Worm (Caenorhabditis elegans): ENCODE results near the gene znfx-1.

The znfx-1 gene

ce11 chrII:9250422-9250821 is 37.0 kb downstream of the znfx-1 start, which contains the start of gene T26C5.4:
TSS of gene T26C5.4 (minus strand) at chrII:9250522.
- TF ChIP-seq sem-2 (GFP tag; optimal IDR thresholded peaks at IDR 0.05) = no peak
- no peak for TF ChIP-seq elt-1 (tag; optimal IDR thresholded peaks at IDR 0.05; ENCODE audit: borderline replicate concordance, insufficient read depth)
- no peak for TF ChIP-seq sptf-1 (tag; optimal IDR thresholded peaks at IDR 0.05)
- no peak for TF ChIP-seq ceh-83 (GFP tag; optimal IDR thresholded peaks at IDR 0.05)
- TF ChIP-seq unc-62 (GFP tag; optimal IDR thresholded peaks at IDR 0.05) = no peak
- TF ChIP-seq ceh-39 (tag; optimal IDR thresholded peaks at IDR 0.05) = no peak

- TF ChIP-seq sptf-1 (tag; optimal IDR thresholded peaks at IDR 0.05) = no peak
- TF ChIP-seq nhr-12 (tag; optimal IDR thresholded peaks at IDR 0.05) = no peak
- TF ChIP-seq unc-39 (tag; optimal IDR thresholded peaks at IDR 0.05) = no peak
- no peak for TF ChIP-seq ceh-43 (GFP tag; optimal IDR thresholded peaks at IDR 0.05)
- no peak for TF ChIP-seq blmp-1 (tag; optimal IDR thresholded peaks at IDR 0.05)
- no peak for TF ChIP-seq mep-1 (tag; optimal IDR thresholded peaks at IDR 0.05)
These were observed 38.1 kb downstream of the znfx-1 start for ce11 chrII:9251529-9251928.

ce11 chrII:9254187-9254586 is 40.7 kb downstream of the znfx-1 start, which contains the start of gene nlp-82:
TSS of gene nlp-82 (minus strand) at chrII:9254287.
- TF ChIP-seq zip-8 (tag; optimal IDR thresholded peaks at IDR 0.05) = no peak
- no peak for TF ChIP-seq ceh-39 (tag; optimal IDR thresholded peaks at IDR 0.05)
- TF ChIP-seq cnd-1 (tag; optimal IDR thresholded peaks at IDR 0.05) = no peak
- TF ChIP-seq mab-5 (tag; optimal IDR thresholded peaks at IDR 0.05) = no peak
- no peak for TF ChIP-seq elt-1 (tag; optimal IDR thresholded peaks at IDR 0.05; ENCODE audit: borderline replicate concordance, insufficient read depth)
- TF ChIP-seq sptf-1 (tag; optimal IDR thresholded peaks at IDR 0.05) = no peak
- TF ChIP-seq tbx-8 (GFP tag; optimal IDR thresholded peaks at IDR 0.05) = no peak
- no peak for TF ChIP-seq sem-2 (GFP tag; optimal IDR thresholded peaks at IDR 0.05)
- no peak for TF ChIP-seq nhr-2 (tag; optimal IDR thresholded peaks at IDR 0.05)
- TF ChIP-seq nhr-28 (tag; optimal IDR thresholded peaks at IDR 0.05) = no peak
- TF ChIP-seq lsy-2 (tag; optimal IDR thresholded peaks at IDR 0.05) = no peak
- no peak for TF ChIP-seq ztf-11 (tag; optimal IDR thresholded peaks at IDR 0.05)
- TF ChIP-seq nhr-237 (tag; optimal IDR thresholded peaks at IDR 0.05) = no peak
- TF ChIP-seq nhr-76 (tag; optimal IDR thresholded peaks at IDR 0.05) = no peak
- no peak for TF ChIP-seq mep-1 (tag; optimal IDR thresholded peaks at IDR 0.05)
- TF ChIP-seq snpc-4 (tag; optimal IDR thresholded peaks at IDR 0.05) = no peak

ce11 chrII:9258034-9258556 is 44.6 kb downstream of the znfx-1 start:
- no peak for TF ChIP-seq hlh-1 (tag; optimal IDR thresholded peaks at IDR 0.05)
- peak; percentile 70 for TF ChIP-seq ceh-83 (GFP tag; optimal IDR thresholded peaks at IDR 0.05)
- TF ChIP-seq M03D4.4 (tag; optimal IDR thresholded peaks at IDR 0.05) = peak; percentile 23
- peak; percentile 9 for TF ChIP-seq ces-1 (GFP tag; optimal IDR thresholded peaks at IDR 0.05)
- peak; percentile 24 for TF ChIP-seq mls-2 (tag; optimal IDR thresholded peaks at IDR 0.05)
- peak; percentile 22 for TF ChIP-seq cnd-1 (tag; optimal IDR thresholded peaks at IDR 0.05)
- peak; percentile 35 for TF ChIP-seq sptf-1 (tag; optimal IDR thresholded peaks at IDR 0.05)
- TF ChIP-seq nhr-12 (tag; optimal IDR thresholded peaks at IDR 0.05) = no peak

- no peak for TF ChIP-seq mls-2 (tag; optimal IDR thresholded peaks at IDR 0.05)
- peak; percentile 52 for TF ChIP-seq ceh-83 (GFP tag; optimal IDR thresholded peaks at IDR 0.05)
These were observed 45.1 kb downstream of the znfx-1 start for ce11 chrII:9258566-9258965.

- no peak for TF ChIP-seq elt-1 (tag; optimal IDR thresholded peaks at IDR 0.05; ENCODE audit: borderline replicate concordance, insufficient read depth)
- no peak for TF ChIP-seq ceh-83 (GFP tag; optimal IDR thresholded peaks at IDR 0.05)
- no peak for TF ChIP-seq sem-2 (GFP tag; optimal IDR thresholded peaks at IDR 0.05)
- TF ChIP-seq elt-3 (tag; optimal IDR thresholded peaks at IDR 0.05) = no peak
- TF ChIP-seq zip-8 (tag; optimal IDR thresholded peaks at IDR 0.05) = no peak
- no peak for TF ChIP-seq sptf-1 (tag; optimal IDR thresholded peaks at IDR 0.05)
- no peak for TF ChIP-seq ztf-11 (tag; optimal IDR thresholded peaks at IDR 0.05)
- TF ChIP-seq mep-1 (tag; optimal IDR thresholded peaks at IDR 0.05) = no peak
- no peak for TF ChIP-seq lsy-2 (tag; optimal IDR thresholded peaks at IDR 0.05)
- TF ChIP-seq ham-2 (GFP tag; optimal IDR thresholded peaks at IDR 0.05) = peak; percentile 29
- peak; percentile 34 for TF ChIP-seq blmp-1 (tag; optimal IDR thresholded peaks at IDR 0.05)
- TF ChIP-seq nhr-28 (tag; optimal IDR thresholded peaks at IDR 0.05) = no peak
These were observed 46.6 kb downstream of the znfx-1 start for ce11 chrII:9260026-9260425.

Data from whole organism, mixed stage, embryonic.